Fruit fly (Drosophila melanogaster) S2 (cell line): ENCODE data around the gene CG9919.

Experiments used
- CG8478 ChIP-seq: fragments of >200 bp; optimal IDR thresholded peaks from 2 replicates; lab custom pipeline; 2018
- CTCF ChIP-seq, 2 experiments: fragments of >200 bp; optimal IDR thresholded peaks; 2 replicates each; lab custom pipeline; 2018

- TF ChIP-seq CG8478 (lab: Kevin White, UChicago): no peak
- no peak for TF ChIP-seq CTCF (optimal IDR thresholded peaks at IDR 0.05; lab: Kevin White, UChicago)
Observed at dm6 chrX:16288999-16289398, 41.6 kb downstream of the CG9919 start.
